Fruit fly (Drosophila melanogaster) whole organism, embryonic: ENCODE results near the gene RpL32.

Experiments used
- CG10431 ChIP-seq: fragments of 200-800 bp; sonication (Bioruptor generic); optimal IDR thresholded peaks from 3 replicates; lab custom pipeline; 2018; ENCODE audit warnings: missing biosample characterization, mild to moderate bottlenecking, missing genetic modification characterization
- CG11723 ChIP-seq: fragments of 200-800 bp; sonication (Bioruptor generic); optimal IDR thresholded peaks from 2 replicates; lab custom pipeline; 2017; ENCODE audit warnings: missing biosample characterization, mild to moderate bottlenecking, missing genetic modification characterization
- CG12659 ChIP-seq: fragments of 200-800 bp; sonication (Bioruptor generic); optimal IDR thresholded peaks from 3 replicates; lab custom pipeline; 2017; ENCODE audit warnings: mild to moderate bottlenecking, missing biosample characterization, missing genetic modification reagents, missing genetic modification characterization
- CG13296 ChIP-seq: fragments of 200-800 bp; sonication (Bioruptor generic); optimal IDR thresholded peaks from 3 replicates; lab custom pipeline; 2018; ENCODE audit warnings: missing biosample characterization, mild to moderate bottlenecking, missing genetic modification characterization
- CG14667 ChIP-seq: fragments of 200-800 bp; sonication (Bioruptor generic); IDR thresholded peaks from 2 replicates; pipeline ENCODE4 v1.3.6; 2022; ENCODE audit warnings: missing biosample characterization, missing genetic modification characterization
- CG14710 ChIP-seq: fragments of 200-800 bp; sonication (Bioruptor generic); optimal IDR thresholded peaks from 3 replicates; lab custom pipeline; 2019; ENCODE audit warnings: missing biosample characterization, mild to moderate bottlenecking, missing genetic modification characterization, moderate library complexity
- CG2202 ChIP-seq: fragments of 200-800 bp; sonication (Bioruptor generic); optimal IDR thresholded peaks from 2 replicates; lab custom pipeline; 2018; ENCODE audit warnings: missing biosample characterization, mild to moderate bottlenecking, missing genetic modification characterization
- CG32532 ChIP-seq: fragments of 200-800 bp; sonication (Bioruptor generic); IDR thresholded peaks from 2 replicates; pipeline ENCODE4 v1.3.6; 2022; ENCODE audit warnings: missing biosample characterization, missing genetic modification characterization
- CG33557 ChIP-seq: fragments of 200-800 bp; sonication (Bioruptor generic); optimal IDR thresholded peaks from 2 replicates; lab custom pipeline; 2019; ENCODE audit warnings: missing biosample characterization, mild to moderate bottlenecking, missing genetic modification characterization, moderate library complexity
- CG4617 ChIP-seq: fragments of 200-800 bp; sonication (Bioruptor generic); optimal IDR thresholded peaks from 3 replicates; lab custom pipeline; 2016; ENCODE audit warnings: missing biosample characterization, missing genetic modification characterization, borderline replicate concordance
- CG6254 ChIP-seq: fragments of 200-800 bp; sonication (Bioruptor generic); optimal IDR thresholded peaks from 3 replicates; lab custom pipeline; 2017; ENCODE audit warnings: mild to moderate bottlenecking, missing biosample characterization, missing genetic modification reagents, missing genetic modification characterization
- CG8388 ChIP-seq: fragments of 200-800 bp; sonication (Bioruptor generic); optimal IDR thresholded peaks from 2 replicates; lab custom pipeline; 2019; ENCODE audit warnings: missing biosample characterization, mild to moderate bottlenecking, missing genetic modification characterization, moderate library complexity
- CG9609 ChIP-seq: fragments of 200-800 bp; sonication (Bioruptor generic); optimal IDR thresholded peaks from 3 replicates; lab custom pipeline; 2016; ENCODE audit warnings: missing biosample characterization, missing genetic modification characterization
- CoRest ChIP-seq: fragments of 200-800 bp; sonication (Bioruptor generic); optimal IDR thresholded peaks from 3 replicates; lab custom pipeline; 2018; ENCODE audit warnings: missing biosample characterization, mild to moderate bottlenecking, missing genetic modification characterization, moderate library complexity
- Dref ChIP-seq: fragments of 200-800 bp; sonication (Bioruptor generic); IDR thresholded peaks from 2 replicates; pipeline ENCODE4 v1.3.6; 2022; ENCODE audit warnings: missing biosample characterization, missing genetic modification characterization
- E2f2 ChIP-seq: fragments of 200-800 bp; sonication (Bioruptor generic); IDR thresholded peaks from 2 replicates; pipeline ENCODE4 v1.3.6; 2022; ENCODE audit warnings: missing biosample characterization, missing genetic modification characterization
- ERR ChIP-seq: fragments of 200-800 bp; sonication (Bioruptor generic); optimal IDR thresholded peaks from 2 replicates; lab custom pipeline; 2016; ENCODE audit warnings: missing biosample characterization, missing genetic modification characterization
- Ets97D ChIP-seq: fragments of 200-800 bp; sonication (Bioruptor generic); optimal IDR thresholded peaks from 3 replicates; lab custom pipeline; 2016; ENCODE audit warnings: missing biosample characterization, missing genetic modification characterization
- HLHmδ ChIP-seq: fragments of 200-800 bp; sonication (Bioruptor generic); optimal IDR thresholded peaks from 2 replicates; lab custom pipeline; 2018; ENCODE audit warnings: missing biosample characterization, mild to moderate bottlenecking, missing genetic modification characterization, moderate library complexity
- HmgD ChIP-seq: fragments of 200-800 bp; sonication (Bioruptor generic); optimal IDR thresholded peaks from 3 replicates; lab custom pipeline; 2016; ENCODE audit warnings: missing biosample characterization, missing genetic modification characterization
- HmgZ ChIP-seq: fragments of 200-800 bp; sonication (Bioruptor generic); optimal IDR thresholded peaks from 2 replicates; lab custom pipeline; 2018; ENCODE audit warnings: missing biosample characterization, mild to moderate bottlenecking, missing genetic modification characterization
- Hr3 ChIP-seq: fragments of 200-800 bp; sonication (Bioruptor generic); optimal IDR thresholded peaks from 3 replicates; lab custom pipeline; 2016; ENCODE audit warnings: missing biosample characterization, missing genetic modification characterization
- Hr78 ChIP-seq, 2 experiments: fragments of 200-800 bp in 1 of 2; fragments of >200 bp in 1 of 2; sonication (Bioruptor generic) in 1 of 2; optimal IDR thresholded peaks; 2 replicates each; lab custom pipeline; 2017 to 2019; ENCODE audit warnings: missing biosample characterization in 2 of 2, missing genetic modification characterization in 2 of 2, mild to moderate bottlenecking in 1 of 2, moderate library complexity in 1 of 2
- Mes4 ChIP-seq: fragments of 200-800 bp; sonication (Bioruptor generic); optimal IDR thresholded peaks from 2 replicates; lab custom pipeline; 2016; ENCODE audit warnings: missing biosample characterization, missing genetic modification characterization
- Nf-YA ChIP-seq: fragments of 200-800 bp; sonication (Bioruptor generic); IDR thresholded peaks from 2 replicates; pipeline ENCODE4 v1.3.6; 2022; ENCODE audit warnings: missing biosample characterization, missing genetic modification characterization
- Side ChIP-seq: fragments of 200-800 bp; sonication (Bioruptor generic); optimal IDR thresholded peaks from 2 replicates; lab custom pipeline; 2016; ENCODE audit warnings: missing biosample characterization, missing genetic modification characterization
- Sin3A ChIP-seq: fragments of >200 bp; optimal IDR thresholded peaks from 2 replicates; lab custom pipeline; 2018
- amos ChIP-seq: fragments of 200-800 bp; sonication (Bioruptor generic); IDR thresholded peaks from 2 replicates; pipeline ENCODE4 v1.3.6; 2022; ENCODE audit warnings: missing biosample characterization, missing genetic modification characterization; ENCODE audit not compliant: partially characterized antibody
- bsh ChIP-seq, 2 experiments: fragments of 200-800 bp; sonication (Bioruptor generic); optimal IDR thresholded peaks; 2 replicates each; lab custom pipeline; 2017 to 2018; ENCODE audit warnings: mild to moderate bottlenecking in 2 of 2, missing biosample characterization in 2 of 2, missing genetic modification characterization in 2 of 2, moderate library complexity in 1 of 2
- ci ChIP-seq: fragments of 200-800 bp; sonication (Bioruptor generic); IDR thresholded peaks from 3 replicates; pipeline ENCODE4 v1.3.6; 2022; ENCODE audit warnings: missing biosample characterization, missing genetic modification characterization
- dati ChIP-seq: fragments of 200-800 bp; sonication (Bioruptor generic); IDR thresholded peaks from 2 replicates; pipeline ENCODE4 v1.3.6; 2022; ENCODE audit warnings: missing biosample characterization, missing genetic modification characterization
- dm ChIP-seq: fragments of 200-800 bp; sonication (Bioruptor generic); optimal IDR thresholded peaks from 3 replicates; lab custom pipeline; 2016; ENCODE audit warnings: missing biosample characterization, missing genetic modification characterization
- emc ChIP-seq: fragments of 200-800 bp; sonication (Bioruptor generic); optimal IDR thresholded peaks from 2 replicates; lab custom pipeline; 2016; ENCODE audit warnings: missing biosample characterization, missing genetic modification characterization
- hkb ChIP-seq, 2 experiments: fragments of 200-800 bp in 1 of 2; fragments of >200 bp in 1 of 2; sonication (Bioruptor generic) in 1 of 2; IDR thresholded peaks in 1 of 2; optimal IDR thresholded peaks in 1 of 2; 2 replicates each; pipeline versions ENCODE4 v1.3.6 to Lab custom; 2017 to 2022; ENCODE audit warnings: missing biosample characterization in 1 of 2, missing genetic modification characterization in 1 of 2
- jumu ChIP-seq: fragments of 200-800 bp; sonication (Bioruptor generic); optimal IDR thresholded peaks from 3 replicates; lab custom pipeline; 2016; ENCODE audit warnings: missing biosample characterization, missing genetic modification characterization
- lab ChIP-seq: fragments of 200-800 bp; sonication (Bioruptor generic); optimal IDR thresholded peaks from 3 replicates; lab custom pipeline; 2017; ENCODE audit warnings: missing biosample characterization, missing genetic modification characterization, mild to moderate bottlenecking, moderate library complexity, missing genetic modification reagents
- lmd ChIP-seq: fragments of 200-800 bp; sonication (Bioruptor generic); IDR thresholded peaks from 2 replicates; pipeline ENCODE4 v1.3.6; 2022; ENCODE audit warnings: missing biosample characterization, missing genetic modification characterization
- nmo ChIP-seq: fragments of 200-800 bp; sonication (Bioruptor generic); optimal IDR thresholded peaks from 2 replicates; lab custom pipeline; 2018; ENCODE audit warnings: missing biosample characterization, mild to moderate bottlenecking, missing genetic modification characterization, moderate library complexity
- pan ChIP-seq, 4 experiments: fragments of >200 bp in 3 of 4; fragments of 200-800 bp in 1 of 4; sonication (Bioruptor generic) in 1 of 4; optimal IDR thresholded peaks in 3 of 4; IDR thresholded peaks in 1 of 4; 2 replicates each; pipeline versions ENCODE4 v1.3.6 to Lab custom; 2017 to 2022; ENCODE audit warnings: missing biosample characterization in 2 of 4, missing genetic modification characterization in 2 of 4, mixed read lengths in 1 of 4
- pnt ChIP-seq: fragments of 200-800 bp; sonication (Bioruptor generic); optimal IDR thresholded peaks from 3 replicates; lab custom pipeline; 2016; ENCODE audit warnings: missing biosample characterization, missing genetic modification characterization
- pzg ChIP-seq: fragments of 200-800 bp; sonication (Bioruptor generic); optimal IDR thresholded peaks from 3 replicates; lab custom pipeline; 2018; ENCODE audit warnings: missing biosample characterization, mild to moderate bottlenecking, missing genetic modification characterization, moderate library complexity
- run ChIP-seq: fragments of 200-800 bp; sonication (Bioruptor generic); optimal IDR thresholded peaks from 3 replicates; lab custom pipeline; 2018; ENCODE audit warnings: missing biosample characterization, mild to moderate bottlenecking, missing genetic modification characterization
- so ChIP-seq: fragments of 200-800 bp; sonication (Bioruptor generic); IDR thresholded peaks from 3 replicates; pipeline ENCODE4 v1.3.6; 2022; ENCODE audit warnings: missing biosample characterization, missing genetic modification characterization
- tin ChIP-seq: fragments of 200-800 bp; sonication (Bioruptor generic); optimal IDR thresholded peaks from 3 replicates; lab custom pipeline; 2016; ENCODE audit warnings: missing biosample characterization, missing genetic modification characterization
- trem ChIP-seq: fragments of 200-800 bp; optimal IDR thresholded peaks from 3 replicates; lab custom pipeline; 2019; ENCODE audit warnings: missing biosample characterization, mild to moderate bottlenecking, missing genetic modification characterization, moderate library complexity
- unpg ChIP-seq: fragments of 200-800 bp; sonication (Bioruptor generic); optimal IDR thresholded peaks from 3 replicates; lab custom pipeline; 2018; ENCODE audit warnings: missing biosample characterization, mild to moderate bottlenecking, missing genetic modification characterization, moderate library complexity
- usp ChIP-seq: fragments of >200 bp; optimal IDR thresholded peaks from 2 replicates; lab custom pipeline; 2017; ENCODE audit warnings: missing biosample characterization, missing genetic modification characterization
- zf30C ChIP-seq: fragments of 200-800 bp; sonication (Bioruptor generic); optimal IDR thresholded peaks from 3 replicates; lab custom pipeline; 2018; ENCODE audit warnings: missing biosample characterization, mild to moderate bottlenecking, missing genetic modification characterization
- zfh1 ChIP-seq: fragments of 200-800 bp; sonication (Bioruptor generic); IDR thresholded peaks from 3 replicates; pipeline ENCODE4 v1.3.6; 2022; ENCODE audit warnings: missing biosample characterization, missing genetic modification characterization

RpL32 gene

dm6 chr3R:30022452-30023028, 23.4 kb downstream of the RpL32 start, which contains the start of the genes RpS28a and Axn (continued):
- TF ChIP-seq ERR (GFP tag; lab: Kevin White, UChicago) (peak; percentile 94), trem (tag; lab: Kevin White, UChicago) (peak; percentile 99), amos (GFP tag; lab: Robert Waterston, UW) (peak; percentile 65; the same call in 1 of the 2 replicates), HLHmδ (peak; percentile 64), Side (GFP tag; lab: Kevin White, UChicago) (no peak), CG8388 (no peak), tin (GFP tag; lab: Kevin White, UChicago) (peak; percentile 32), so (no peak; the same call in 2 of the 3 replicates), Mes4 (GFP tag; lab: Kevin White, UChicago) (peak; percentile 27), zfh1 (GFP tag; lab: Robert Waterston, UW) (no peak), run (tag; lab: Kevin White, UChicago) (no peak), CG14667 (GFP tag; lab: Robert Waterston, UW) (no peak), pnt (peak; percentile 18), Hr78 (GFP tag; optimal IDR thresholded peaks at IDR 0.05; lab: Kevin White, UChicago) (peak in 1 of 2 experiments; percentile 99), CG10431 (peak; percentile 6), hkb (optimal IDR thresholded peaks at IDR 0.05; lab: Kevin White, UChicago) (peak; percentile 62), hkb (GFP tag; IDR thresholded peaks at IDR 0.05; lab: Robert Waterston, UW) (no peak), CG11723 (no peak), CG6254 (peak; percentile 86), E2f2 (peak; percentile 63), HmgD (GFP tag; lab: Kevin White, UChicago) (peak; percentile 83), unpg (no peak), Nf-YA (GFP tag; lab: Robert Waterston, UW) (no peak), bsh (GFP tag; optimal IDR thresholded peaks at IDR 0.05; lab: Kevin White, UChicago) (no peak), Sin3A (lab: Kevin White, UChicago) (peak; percentile 80), pzg (GFP tag; lab: Kevin White, UChicago) (peak; percentile 98), emc (GFP tag; lab: Kevin White, UChicago) (no peak), dati (GFP tag; lab: Robert Waterston, UW) (no peak), pan (optimal IDR thresholded peaks at IDR 0.05; lab: Kevin White, UChicago) (no peak), pan (GFP tag; optimal IDR thresholded peaks at IDR 0.05 in 1 of 2, IDR thresholded peaks at IDR 0.05 in 1 of 2) (peak in 1 of 2 experiments; percentile 26), CG2202 (tag; lab: Kevin White, UChicago) (no peak), Ets97D (GFP tag; lab: Kevin White, UChicago) (peak; percentile 78), lmd (GFP tag; lab: Robert Waterston, UW) (peak; percentile 57; the same call in 1 of the 2 replicates), Dref (GFP tag; lab: Robert Waterston, UW) (peak; percentile 98), Hr3 (GFP tag; lab: Kevin White, UChicago) (no peak), CoRest (peak; percentile 19), lab (GFP tag; lab: Kevin White, UChicago) (no peak), CG13296 (GFP tag; lab: Kevin White, UChicago) (no peak), nmo (peak; percentile 19), usp (no peak), zf30C (GFP tag; lab: Kevin White, UChicago) (no peak), CG4617 (GFP tag; lab: Kevin White, UChicago) (peak; percentile 67), CG32532 (GFP tag; lab: Robert Waterston, UW) (peak; percentile 59), jumu (GFP tag; lab: Kevin White, UChicago) (peak; percentile 15), CG12659 (GFP tag; lab: Kevin White, UChicago) (peak; percentile 44), CG14710 (peak; percentile 41), ci (GFP tag; lab: Robert Waterston, UW) (peak; percentile 32; the same call in 1 of the 3 replicates), HmgZ (tag; lab: Kevin White, UChicago) (peak; percentile 31), CG33557 (GFP tag; lab: Kevin White, UChicago) (no peak), CG9609 (GFP tag; lab: Kevin White, UChicago) (peak; percentile 49), dm (peak; percentile 32)
